Fruit fly (Drosophila melanogaster) whole organism, embryonic: ENCODE measurements around the gene blot.

Experiments used
- Ada2b ChIP-seq: fragments of 200-800 bp; sonication (Bioruptor generic); IDR thresholded peaks from 2 replicates; pipeline ENCODE4 v1.3.6; 2022; ENCODE audit warnings: missing biosample characterization, missing genetic modification characterization
- Blimp-1 ChIP-seq: fragments of 200-800 bp; sonication (Bioruptor generic); optimal IDR thresholded peaks from 3 replicates; lab custom pipeline; 2018; ENCODE audit warnings: missing biosample characterization, missing genetic modification characterization, mild to moderate bottlenecking, moderate library complexity, missing genetic modification reagents
- CG10147 ChIP-seq: fragments of 200-800 bp; sonication (Bioruptor generic); optimal IDR thresholded peaks from 2 replicates; lab custom pipeline; 2019; ENCODE audit warnings: missing biosample characterization, mild to moderate bottlenecking, missing genetic modification characterization, moderate library complexity
- CG11398 ChIP-seq: fragments of 200-800 bp; sonication (Bioruptor generic); optimal IDR thresholded peaks from 2 replicates; lab custom pipeline; 2016; ENCODE audit warnings: missing biosample characterization, missing genetic modification characterization
- CG13287 ChIP-seq: fragments of 200-800 bp; sonication (Bioruptor generic); IDR thresholded peaks from 2 replicates; pipeline ENCODE4 v1.3.6; 2022; ENCODE audit warnings: missing biosample characterization, missing genetic modification characterization; ENCODE audit not compliant: partially characterized antibody
- CG15011 ChIP-seq: fragments of 200-800 bp; sonication (Bioruptor generic); optimal IDR thresholded peaks from 3 replicates; lab custom pipeline; 2018; ENCODE audit warnings: missing biosample characterization, mild to moderate bottlenecking, missing genetic modification characterization
- CG15073 ChIP-seq: fragments of 200-800 bp; sonication (Bioruptor generic); optimal IDR thresholded peaks from 2 replicates; lab custom pipeline; 2016; ENCODE audit warnings: missing biosample characterization, missing genetic modification characterization
- CG18262 ChIP-seq: fragments of 200-800 bp; optimal IDR thresholded peaks from 3 replicates; lab custom pipeline; 2019; ENCODE audit warnings: missing biosample characterization, mild to moderate bottlenecking, missing genetic modification characterization, moderate library complexity
- CG30431 ChIP-seq: fragments of 200-800 bp; sonication (Bioruptor generic); optimal IDR thresholded peaks from 2 replicates; lab custom pipeline; 2017; ENCODE audit warnings: missing biosample characterization, missing genetic modification characterization
- CG32772 ChIP-seq: fragments of 200-800 bp; sonication (Bioruptor generic); IDR thresholded peaks from 2 replicates; pipeline ENCODE4 v1.3.6; 2022; ENCODE audit warnings: missing biosample characterization, missing genetic modification characterization
- CG34422 ChIP-seq: fragments of 200-800 bp; sonication (Bioruptor generic); IDR thresholded peaks from 3 replicates; pipeline ENCODE4 v1.3.6; 2022; ENCODE audit warnings: missing biosample characterization, missing genetic modification characterization
- CG3847 ChIP-seq: fragments of 200-800 bp; sonication (Bioruptor generic); IDR thresholded peaks from 2 replicates; pipeline ENCODE4 v1.3.6; 2022; ENCODE audit warnings: missing biosample characterization, missing genetic modification characterization
- CG4617 ChIP-seq: fragments of 200-800 bp; sonication (Bioruptor generic); optimal IDR thresholded peaks from 3 replicates; lab custom pipeline; 2016; ENCODE audit warnings: missing biosample characterization, missing genetic modification characterization, borderline replicate concordance
- CG5245 ChIP-seq: fragments of 200-800 bp; sonication (Bioruptor generic); optimal IDR thresholded peaks from 3 replicates; lab custom pipeline; 2016; ENCODE audit warnings: missing biosample characterization, missing genetic modification characterization
- CG6254 ChIP-seq: fragments of 200-800 bp; sonication (Bioruptor generic); optimal IDR thresholded peaks from 3 replicates; lab custom pipeline; 2017; ENCODE audit warnings: mild to moderate bottlenecking, missing biosample characterization, missing genetic modification reagents, missing genetic modification characterization
- CG6272 ChIP-seq: fragments of 200-800 bp; sonication (Bioruptor generic); IDR thresholded peaks from 2 replicates; pipeline ENCODE4 v1.3.6; 2022; ENCODE audit warnings: missing biosample characterization, missing genetic modification characterization
- CG6854 ChIP-seq: fragments of 200-800 bp; sonication (Bioruptor generic); optimal IDR thresholded peaks from 3 replicates; lab custom pipeline; 2017; ENCODE audit warnings: missing biosample characterization, mild to moderate bottlenecking, missing genetic modification characterization
- CG8765 ChIP-seq: fragments of 200-800 bp; sonication (Bioruptor generic); IDR thresholded peaks from 2 replicates; pipeline ENCODE4 v1.3.6; 2022; ENCODE audit warnings: missing biosample characterization, missing genetic modification characterization
- Dref ChIP-seq: fragments of 200-800 bp; sonication (Bioruptor generic); IDR thresholded peaks from 2 replicates; pipeline ENCODE4 v1.3.6; 2022; ENCODE audit warnings: missing biosample characterization, missing genetic modification characterization
- Drgx ChIP-seq: fragments of 200-800 bp; sonication (Bioruptor generic); IDR thresholded peaks from 2 replicates; pipeline ENCODE4 v1.3.6; 2022; ENCODE audit warnings: missing biosample characterization, missing genetic modification characterization
- ERR ChIP-seq: fragments of 200-800 bp; sonication (Bioruptor generic); optimal IDR thresholded peaks from 2 replicates; lab custom pipeline; 2016; ENCODE audit warnings: missing biosample characterization, missing genetic modification characterization
- GATAe ChIP-seq: fragments of 200-800 bp; sonication (Bioruptor generic); conservative IDR thresholded peaks from 2 replicates; pipeline ENCODE4 v1.3.6; 2022; ENCODE audit warnings: missing biosample characterization, missing genetic modification characterization
- HLH54F ChIP-seq: fragments of 200-800 bp; sonication (Bioruptor generic); optimal IDR thresholded peaks from 3 replicates; lab custom pipeline; 2016; ENCODE audit warnings: missing biosample characterization, missing genetic modification characterization
- Lpt ChIP-seq: fragments of >200 bp; optimal IDR thresholded peaks from 2 replicates; lab custom pipeline; 2018; ENCODE audit warnings: missing biosample characterization, missing genetic modification characterization
- Max ChIP-seq: fragments of 200-800 bp; sonication (Bioruptor generic); optimal IDR thresholded peaks from 2 replicates; lab custom pipeline; 2016; ENCODE audit warnings: missing biosample characterization, mild to moderate bottlenecking, missing genetic modification characterization
- Myb ChIP-seq: fragments of 200-800 bp; sonication (Bioruptor generic); optimal IDR thresholded peaks from 2 replicates; lab custom pipeline; 2016; ENCODE audit warnings: missing biosample characterization, missing genetic modification characterization
- Oaz ChIP-seq: fragments of 200-800 bp; sonication (Bioruptor generic); IDR thresholded peaks from 2 replicates; pipeline ENCODE4 v1.3.6; 2022; ENCODE audit warnings: missing biosample characterization, missing genetic modification characterization
- Xrp1 ChIP-seq: fragments of 200-800 bp; sonication (Bioruptor generic); IDR thresholded peaks from 2 replicates; pipeline ENCODE4 v1.3.6; 2022; ENCODE audit warnings: missing biosample characterization, missing genetic modification characterization
- ap ChIP-seq: fragments of 200-800 bp; sonication (Bioruptor generic); IDR thresholded peaks from 2 replicates; pipeline ENCODE4 v1.3.6; 2022; ENCODE audit warnings: missing biosample characterization, missing genetic modification characterization
- cas ChIP-seq: fragments of 200-800 bp; sonication (Bioruptor generic); IDR thresholded peaks from 2 replicates; pipeline ENCODE4 v1.3.6; 2022; ENCODE audit warnings: missing biosample characterization, missing genetic modification characterization
- cg ChIP-seq: fragments of 200-800 bp; sonication (Bioruptor generic); optimal IDR thresholded peaks from 3 replicates; lab custom pipeline; 2019; ENCODE audit warnings: missing biosample characterization, mild to moderate bottlenecking, missing genetic modification characterization, moderate library complexity
- croc ChIP-seq: fragments of 200-800 bp; sonication (Bioruptor generic); conservative IDR thresholded peaks from 3 replicates; pipeline ENCODE4 v1.3.6; 2022; ENCODE audit warnings: missing biosample characterization, missing genetic modification characterization
- crp ChIP-seq, 2 experiments: fragments of 200-800 bp; sonication (Bioruptor generic); optimal IDR thresholded peaks; 2 replicates in 1 of 2; 3 replicates in 1 of 2; lab custom pipeline; 2017; ENCODE audit warnings: missing biosample characterization in 2 of 2, missing genetic modification characterization in 2 of 2, mild to moderate bottlenecking in 1 of 2, moderate library complexity in 1 of 2
- ems ChIP-seq: fragments of 200-800 bp; sonication (Bioruptor generic); optimal IDR thresholded peaks from 3 replicates; lab custom pipeline; 2016; ENCODE audit warnings: missing biosample characterization, missing genetic modification characterization
- fd102C ChIP-seq: fragments of 200-800 bp; sonication (Bioruptor generic); optimal IDR thresholded peaks from 2 replicates; lab custom pipeline; 2018; ENCODE audit warnings: missing biosample characterization, mild to moderate bottlenecking, missing genetic modification characterization, moderate library complexity
- grn ChIP-seq: fragments of 200-800 bp; sonication (Bioruptor generic); optimal IDR thresholded peaks from 3 replicates; lab custom pipeline; 2017; ENCODE audit warnings: missing biosample characterization, missing genetic modification characterization
- gro ChIP-seq: fragments of 200-800 bp; sonication (Bioruptor generic); optimal IDR thresholded peaks from 2 replicates; lab custom pipeline; 2016; ENCODE audit warnings: missing biosample characterization, missing genetic modification characterization
- insv ChIP-seq, 2 experiments: fragments of 200-800 bp; sonication (Bioruptor generic); optimal IDR thresholded peaks; 3 replicates each; lab custom pipeline; 2016 to 2018; ENCODE audit warnings: missing biosample characterization in 2 of 2, missing genetic modification characterization in 2 of 2
- luna ChIP-seq: fragments of 200-800 bp; sonication (Bioruptor generic); optimal IDR thresholded peaks from 2 replicates; lab custom pipeline; 2016; ENCODE audit warnings: missing biosample characterization, missing genetic modification characterization
- org-1 ChIP-seq: fragments of 200-800 bp; sonication (Bioruptor generic); optimal IDR thresholded peaks from 2 replicates; lab custom pipeline; 2017; ENCODE audit warnings: missing biosample characterization, missing genetic modification characterization
- pb ChIP-seq: fragments of 200-800 bp; sonication (Bioruptor generic); optimal IDR thresholded peaks from 3 replicates; lab custom pipeline; 2016; ENCODE audit warnings: missing biosample characterization, missing genetic modification characterization
- prd ChIP-seq, 3 experiments: fragments of >200 bp in 2 of 3; fragments of 200-800 bp in 1 of 3; sonication (Bioruptor generic) in 1 of 3; optimal IDR thresholded peaks in 2 of 3; IDR thresholded peaks in 1 of 3; 2 replicates in 2 of 3; 3 replicates in 1 of 3; pipeline versions ENCODE4 v1.3.6 to Lab custom; 2017 to 2022; ENCODE audit warnings: missing biosample characterization in 1 of 3, missing genetic modification characterization in 1 of 3
- ranshi ChIP-seq: fragments of 200-800 bp; sonication (Bioruptor generic); IDR thresholded peaks from 2 replicates; pipeline ENCODE4 v1.3.6; 2022; ENCODE audit warnings: missing biosample characterization, missing genetic modification characterization
- salm ChIP-seq: fragments of 200-800 bp; sonication (Bioruptor generic); optimal IDR thresholded peaks from 2 replicates; lab custom pipeline; 2018; ENCODE audit warnings: missing biosample characterization, mild to moderate bottlenecking, missing genetic modification characterization
- sqz ChIP-seq: fragments of 200-800 bp; sonication (Bioruptor generic); optimal IDR thresholded peaks from 3 replicates; lab custom pipeline; 2018; ENCODE audit warnings: missing biosample characterization, mild to moderate bottlenecking, missing genetic modification characterization
- tin ChIP-seq: fragments of 200-800 bp; sonication (Bioruptor generic); optimal IDR thresholded peaks from 3 replicates; lab custom pipeline; 2016; ENCODE audit warnings: missing biosample characterization, missing genetic modification characterization
- tll ChIP-seq, 2 experiments: fragments of 200-800 bp in 1 of 2; fragments of >200 bp in 1 of 2; sonication (Bioruptor generic) in 1 of 2; optimal IDR thresholded peaks; 2 replicates each; lab custom pipeline; 2017 to 2019; ENCODE audit warnings: missing biosample characterization in 2 of 2, missing genetic modification characterization in 2 of 2, mild to moderate bottlenecking in 1 of 2, moderate library complexity in 1 of 2
- tup ChIP-seq: fragments of 200-800 bp; sonication (Bioruptor generic); optimal IDR thresholded peaks from 2 replicates; lab custom pipeline; 2016; ENCODE audit warnings: missing biosample characterization, mild to moderate bottlenecking, missing genetic modification characterization, moderate library complexity
- tx ChIP-seq: fragments of 200-800 bp; sonication (Bioruptor generic); optimal IDR thresholded peaks from 2 replicates; lab custom pipeline; 2016; ENCODE audit warnings: missing biosample characterization, missing genetic modification characterization
- wek ChIP-seq: fragments of 200-800 bp; sonication (Bioruptor generic); optimal IDR thresholded peaks from 3 replicates; lab custom pipeline; 2018; ENCODE audit warnings: missing biosample characterization, mild to moderate bottlenecking, missing genetic modification characterization, moderate library complexity

blot gene

DNA sequence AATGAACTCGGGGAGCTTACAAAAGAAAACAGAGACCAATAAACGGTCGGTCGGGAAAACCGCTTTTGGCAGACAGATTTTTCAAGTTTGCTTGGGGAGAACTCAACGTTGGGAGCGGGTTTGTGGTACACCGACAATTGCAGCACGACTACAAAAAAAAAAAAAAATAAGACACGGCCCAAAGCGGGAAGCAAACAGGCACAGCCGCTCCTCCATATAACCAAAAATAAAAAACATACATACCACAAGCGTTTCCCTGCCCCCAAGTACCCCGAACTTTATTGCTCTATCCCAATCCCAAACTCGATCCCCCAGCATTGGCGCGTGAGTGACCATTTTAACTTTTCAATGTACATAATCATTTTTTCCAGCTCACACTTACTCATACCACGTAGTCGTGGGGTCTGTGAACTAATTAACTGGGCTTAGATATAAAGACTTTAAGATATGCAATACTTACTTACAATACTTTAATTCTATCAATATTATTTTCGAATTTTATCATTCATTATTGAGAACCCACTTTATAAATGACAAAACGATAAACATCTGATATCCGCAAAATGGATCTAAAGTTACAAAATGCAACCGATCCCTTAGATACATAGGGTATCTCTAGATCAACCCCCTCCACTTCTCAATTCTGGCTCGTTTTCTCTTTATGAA is 46.2 kb downstream of the blot start (continued):
- TF ChIP-seq CG34422 (GFP tag; lab: Robert Waterston, UW) (no peak), HLH54F (no peak), CG11398 (GFP tag; lab: Kevin White, UChicago) (no peak), CG15011 (GFP tag; lab: Kevin White, UChicago) (no peak), cas (GFP tag; lab: Robert Waterston, UW) (no peak), Dref (no peak), CG32772 (GFP tag; lab: Robert Waterston, UW) (0 out of 2 replicates have a peak, but pooled peaks have one; percentile 9), insv (GFP tag; optimal IDR thresholded peaks at IDR 0.05; lab: Kevin White, UChicago) (no peak), fd102C (GFP tag; lab: Kevin White, UChicago) (no peak), Xrp1 (GFP tag; lab: Robert Waterston, UW) (0 out of 2 replicates have a peak, but pooled peaks have one; percentile 13), CG8765 (no peak), CG15073 (no peak), tup (GFP tag; lab: Kevin White, UChicago) (no peak), Lpt (GFP tag; lab: Kevin White, UChicago) (no peak), CG13287 (GFP tag; lab: Robert Waterston, UW) (no peak), pb (GFP tag; lab: Kevin White, UChicago) (no peak), ranshi (GFP tag; lab: Robert Waterston, UW) (no peak), salm (tag; lab: Kevin White, UChicago) (no peak), CG6854 (no peak), croc (GFP tag; lab: Robert Waterston, UW) (no peak), sqz (GFP tag; lab: Kevin White, UChicago) (peak; percentile 20), ERR (no peak), CG4617 (GFP tag; lab: Kevin White, UChicago) (no peak), CG5245 (GFP tag; lab: Kevin White, UChicago) (no peak), org-1 (GFP tag; lab: Kevin White, UChicago) (no peak), tx (GFP tag; lab: Kevin White, UChicago) (no peak), GATAe (GFP tag; lab: Robert Waterston, UW) (no peak), Max (GFP tag; lab: Kevin White, UChicago) (no peak), Ada2b (GFP tag; lab: Robert Waterston, UW) (no peak), CG10147 (GFP tag; lab: Kevin White, UChicago) (no peak), gro (GFP tag; lab: Kevin White, UChicago) (no peak), crp (GFP tag; optimal IDR thresholded peaks at IDR 0.05; lab: Kevin White, UChicago) (no peak), Blimp-1 (GFP tag; lab: Kevin White, UChicago) (peak; percentile 36), Oaz (GFP tag; lab: Robert Waterston, UW) (no peak), CG30431 (GFP tag; lab: Kevin White, UChicago) (no peak), luna (GFP tag; lab: Kevin White, UChicago) (no peak), CG18262 (no peak), ap (GFP tag; lab: Robert Waterston, UW) (no peak), grn (peak; percentile 31), CG3847 (GFP tag; lab: Robert Waterston, UW) (no peak), Drgx (GFP tag; lab: Robert Waterston, UW) (0 out of 2 replicates have a peak, but pooled peaks have one; percentile 35), cg (GFP tag; lab: Kevin White, UChicago) (no peak), CG6272 (no peak), tin (GFP tag; lab: Kevin White, UChicago) (no peak), CG6254 (no peak), prd (optimal IDR thresholded peaks at IDR 0.05; lab: Kevin White, UChicago) (no peak), prd (GFP tag; IDR thresholded peaks at IDR 0.05; lab: Robert Waterston, UW) (no peak), Myb (GFP tag; lab: Kevin White, UChicago) (no peak), wek (GFP tag; lab: Kevin White, UChicago) (no peak), tll (GFP tag; optimal IDR thresholded peaks at IDR 0.05; lab: Kevin White, UChicago) (no peak), ems (no peak)
